ENCODE assay signal across 1 worm cellular context in the genomic region with DNA sequence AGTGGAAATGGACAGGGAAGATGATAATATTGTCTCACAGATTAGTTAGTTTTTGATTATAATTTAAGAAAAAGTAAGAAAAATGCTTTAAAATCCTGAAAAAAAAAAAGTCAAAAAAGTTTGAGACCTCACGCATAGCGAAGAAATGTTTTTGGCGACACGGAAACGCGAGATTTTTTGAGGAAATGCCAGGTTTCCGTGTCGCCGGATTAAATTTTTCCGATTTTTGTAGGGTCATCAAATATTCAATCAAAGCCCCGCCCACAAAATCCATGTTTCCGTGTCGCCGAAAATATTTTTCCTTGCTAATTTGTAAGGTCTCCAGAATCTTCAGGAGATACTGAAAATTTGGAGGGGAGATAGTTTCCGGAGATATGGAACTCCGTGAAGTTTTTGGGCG.
TF ChIP-seq lines count a peak whose summit lies in the region.

No protein-coding gene starts in this region.

TF ChIP-seq in whole organism, L1 larva, 84 proteins besides CTCF, POLR2A, EP300 and RAD21 (continued from another document):
- TF ChIP-seq aly-2 (tag; optimal IDR thresholded peaks at IDR 0.05; lab: Kevin White, UChicago) (no peak), ceh-88 (GFP tag; IDR thresholded peaks at IDR 0.05; lab: Robert Waterston, UW) (no peak), sup-37 (GFP tag; optimal IDR thresholded peaks at IDR 0.05; lab: Kevin White, UChicago) (no peak), Y116A8C.19 (tag; optimal IDR thresholded peaks at IDR 0.05; lab: Kevin White, UChicago; ENCODE audit: borderline replicate concordance) (no peak), elt-3 (tag; optimal IDR thresholded peaks at IDR 0.05; lab: Kevin White, UChicago) (no peak), jun-1 (tag; optimal IDR thresholded peaks at IDR 0.05; lab: Kevin White, UChicago) (no peak), unc-86 (tag; optimal IDR thresholded peaks at IDR 0.05; lab: Kevin White, UChicago) (no peak), xbp-1 (tag; optimal IDR thresholded peaks at IDR 0.05; lab: Kevin White, UChicago) (no peak), ces-1 (GFP tag; optimal IDR thresholded peaks at IDR 0.05; lab: Kevin White, UChicago) (no peak), hlh-4 (tag; optimal IDR thresholded peaks at IDR 0.05; lab: Kevin White, UChicago) (no peak), nhr-47 (tag; optimal IDR thresholded peaks at IDR 0.05; lab: Kevin White, UChicago) (peak; percentile 8), nhr-77 (tag; optimal IDR thresholded peaks at IDR 0.05; lab: Kevin White, UChicago) (no peak), isw-1 (GFP tag; IDR thresholded peaks at IDR 0.05; lab: Robert Waterston, UW) (peak; percentile 27), ceh-82 (tag; optimal IDR thresholded peaks at IDR 0.05; lab: Kevin White, UChicago) (no peak), mep-1 (tag; optimal IDR thresholded peaks at IDR 0.05; lab: Kevin White, UChicago) (no peak), nhr-11 (tag; optimal IDR thresholded peaks at IDR 0.05; lab: Kevin White, UChicago) (no peak), vab-15 (tag; optimal IDR thresholded peaks at IDR 0.05; lab: Kevin White, UChicago) (no peak), alr-1 (tag; optimal IDR thresholded peaks at IDR 0.05; lab: Kevin White, UChicago; ENCODE audit: borderline replicate concordance) (no peak), nhr-90 (tag; optimal IDR thresholded peaks at IDR 0.05; lab: Kevin White, UChicago; ENCODE audit: poor library complexity) (no peak), nhr-71 (tag; optimal IDR thresholded peaks at IDR 0.05; lab: Kevin White, UChicago) (no peak), hpl-2 (GFP tag; optimal IDR thresholded peaks at IDR 0.05; lab: Kevin White, UChicago) (no peak), egl-13 (tag; optimal IDR thresholded peaks at IDR 0.05; lab: Kevin White, UChicago) (peak; percentile 33), lin-15B (tag; optimal IDR thresholded peaks at IDR 0.05; lab: Kevin White, UChicago) (no peak), nhr-85 (tag; lab: Kevin White, UChicago) (peak; percentile 44), nhr-76 (tag; optimal IDR thresholded peaks at IDR 0.05; lab: Kevin White, UChicago) (no peak), nhr-28 (tag; optimal IDR thresholded peaks at IDR 0.05; lab: Kevin White, UChicago) (no peak), tlp-1 (tag; optimal IDR thresholded peaks at IDR 0.05; lab: Kevin White, UChicago) (no peak), unc-62 (GFP tag; optimal IDR thresholded peaks at IDR 0.05; lab: Kevin White, UChicago) (no peak), C04F5.9 (tag; optimal IDR thresholded peaks at IDR 0.05; lab: Kevin White, UChicago) (no peak), sox-4 (tag; optimal IDR thresholded peaks at IDR 0.05; lab: Kevin White, UChicago) (no peak), unc-130 (tag; optimal IDR thresholded peaks at IDR 0.05; lab: Kevin White, UChicago) (no peak), mef-2 (tag; optimal IDR thresholded peaks at IDR 0.05; lab: Kevin White, UChicago) (no peak), lsy-2 (tag; optimal IDR thresholded peaks at IDR 0.05; lab: Kevin White, UChicago) (no peak), egl-27 (tag; optimal IDR thresholded peaks at IDR 0.05; lab: Kevin White, UChicago) (no peak), elt-2 (tag; optimal IDR thresholded peaks at IDR 0.05; lab: Kevin White, UChicago) (no peak), swsn-7 (tag; optimal IDR thresholded peaks at IDR 0.05; lab: Kevin White, UChicago) (no peak), unc-98 (GFP tag; IDR thresholded peaks at IDR 0.05; lab: Robert Waterston, UW) (peak; percentile 62)
